Worm (Caenorhabditis elegans) whole organism, mixed stage, embryonic: ENCODE results near the gene mop-25.2.

Experiments
- M03D4.4 ChIP-seq: sonication (generic microtip); optimal IDR thresholded peaks from 2 replicates; lab custom pipeline; 2017; ENCODE audit warnings: mild to moderate bottlenecking, missing genetic modification characterization, missing compliant biosample characterization
- bed-3 ChIP-seq: fragments of 200-800 bp; sonication (Bioruptor generic); optimal IDR thresholded peaks from 3 replicates; lab custom pipeline; 2018; ENCODE audit warnings: mild to moderate bottlenecking, missing genetic modification characterization, moderate library complexity, missing compliant biosample characterization
- blmp-1 ChIP-seq: fragments of 150-350 bp; optimal IDR thresholded peaks from 2 replicates; lab custom pipeline; 2014; ENCODE audit warnings: missing biosample characterization, missing genetic modification characterization
- ceh-43 ChIP-seq: fragments of 200-800 bp; sonication (Bioruptor generic); optimal IDR thresholded peaks from 2 replicates; lab custom pipeline; 2018; ENCODE audit warnings: mild to moderate bottlenecking, missing genetic modification characterization, moderate library complexity, missing compliant biosample characterization
- ceh-83 ChIP-seq: fragments of 200-800 bp; sonication (Bioruptor generic); optimal IDR thresholded peaks from 2 replicates; lab custom pipeline; 2018; ENCODE audit warnings: mild to moderate bottlenecking, missing genetic modification characterization, missing compliant biosample characterization
- ces-1 ChIP-seq: fragments of 150-350 bp; optimal IDR thresholded peaks from 2 replicates; lab custom pipeline; 2014; ENCODE audit warnings: missing biosample characterization, missing genetic modification reagents, missing genetic modification characterization
- cnd-1 ChIP-seq: fragments of 200-800 bp; sonication (Bioruptor generic); optimal IDR thresholded peaks from 2 replicates; lab custom pipeline; 2018; ENCODE audit warnings: mild to moderate bottlenecking, missing genetic modification characterization, missing compliant biosample characterization
- drap-1 ChIP-seq: fragments of 200-800 bp; sonication (Bioruptor generic); optimal IDR thresholded peaks from 3 replicates; lab custom pipeline; 2018; ENCODE audit warnings: mild to moderate bottlenecking, missing genetic modification characterization, missing compliant biosample characterization
- elt-1 ChIP-seq: sonication (generic microtip); optimal IDR thresholded peaks from 2 replicates; lab custom pipeline; 2017; ENCODE audit warnings: missing genetic modification characterization, mild to moderate bottlenecking, missing compliant biosample characterization, antibody characterized with exemption, moderate library complexity, borderline replicate concordance; ENCODE audit not compliant: insufficient read depth
- elt-3 ChIP-seq: fragments of 150-350 bp; optimal IDR thresholded peaks from 2 replicates; lab custom pipeline; 2014; ENCODE audit warnings: missing biosample characterization, missing genetic modification characterization
- flh-1 ChIP-seq: fragments of 200-800 bp; sonication (Bioruptor generic); optimal IDR thresholded peaks from 2 replicates; lab custom pipeline; 2018; ENCODE audit warnings: mild to moderate bottlenecking, missing genetic modification characterization, moderate library complexity, missing compliant biosample characterization
- ham-2 ChIP-seq: fragments of 200-800 bp; sonication (Bioruptor generic); optimal IDR thresholded peaks from 2 replicates; lab custom pipeline; 2018; ENCODE audit warnings: mild to moderate bottlenecking, missing genetic modification characterization, missing compliant biosample characterization
- hlh-1 ChIP-seq: fragments of 150-350 bp; optimal IDR thresholded peaks from 2 replicates; lab custom pipeline; 2014; ENCODE audit warnings: missing biosample characterization, missing genetic modification reagents, missing genetic modification characterization
- lin-13 ChIP-seq: fragments of 150-350 bp; optimal IDR thresholded peaks from 2 replicates; lab custom pipeline; 2014; ENCODE audit warnings: missing biosample characterization, missing genetic modification characterization
- lsy-2 ChIP-seq: fragments of 150-350 bp; optimal IDR thresholded peaks from 2 replicates; lab custom pipeline; 2014; ENCODE audit warnings: missing biosample characterization, missing genetic modification characterization
- mab-5 ChIP-seq: fragments of 150-350 bp; optimal IDR thresholded peaks from 2 replicates; lab custom pipeline; 2014; ENCODE audit warnings: missing biosample characterization, missing genetic modification characterization
- mep-1 ChIP-seq: fragments of 150-350 bp; optimal IDR thresholded peaks from 2 replicates; lab custom pipeline; 2017; ENCODE audit warnings: missing biosample characterization, missing genetic modification reagents, missing genetic modification characterization, inconsistent platforms
- mls-2 ChIP-seq: sonication (generic microtip); optimal IDR thresholded peaks from 2 replicates; lab custom pipeline; 2016; ENCODE audit warnings: mild to moderate bottlenecking, missing genetic modification characterization, moderate library complexity, missing compliant biosample characterization
- nhr-12 ChIP-seq: fragments of 150-350 bp; optimal IDR thresholded peaks from 2 replicates; lab custom pipeline; 2014; ENCODE audit warnings: missing biosample characterization, missing genetic modification characterization
- nhr-2 ChIP-seq: fragments of 150-350 bp; optimal IDR thresholded peaks from 2 replicates; lab custom pipeline; 2014; ENCODE audit warnings: missing biosample characterization, missing genetic modification characterization
- nhr-28 ChIP-seq: fragments of 150-350 bp; optimal IDR thresholded peaks from 2 replicates; lab custom pipeline; 2014; ENCODE audit warnings: missing biosample characterization, missing genetic modification characterization
- nhr-76 ChIP-seq: sonication (generic microtip); optimal IDR thresholded peaks from 2 replicates; lab custom pipeline; 2017; ENCODE audit warnings: missing biosample characterization, missing genetic modification characterization
- pha-4 ChIP-seq: fragments of 150-350 bp; optimal IDR thresholded peaks from 2 replicates; lab custom pipeline; 2018; ENCODE audit warnings: missing biosample characterization, missing genetic modification reagents, missing genetic modification characterization
- sem-2 ChIP-seq: fragments of 200-800 bp; sonication (Bioruptor generic); optimal IDR thresholded peaks from 2 replicates; lab custom pipeline; 2018; ENCODE audit warnings: mild to moderate bottlenecking, missing genetic modification characterization, missing compliant biosample characterization
- sptf-1 ChIP-seq: sonication (generic microtip); optimal IDR thresholded peaks from 2 replicates; lab custom pipeline; 2017; ENCODE audit warnings: mild to moderate bottlenecking, missing genetic modification characterization, moderate library complexity, missing compliant biosample characterization
- tbx-8 ChIP-seq: fragments of 200-800 bp; sonication (Bioruptor generic); optimal IDR thresholded peaks from 2 replicates; lab custom pipeline; 2018; ENCODE audit warnings: mild to moderate bottlenecking, missing genetic modification characterization, moderate library complexity, missing compliant biosample characterization
- unc-120 ChIP-seq: sonication (generic microtip); optimal IDR thresholded peaks from 2 replicates; lab custom pipeline; 2017; ENCODE audit warnings: missing genetic modification characterization, missing compliant biosample characterization; ENCODE audit not compliant: poor library complexity, severe bottlenecking
- unc-39 ChIP-seq: fragments of 150-350 bp; optimal IDR thresholded peaks from 2 replicates; lab custom pipeline; 2014; ENCODE audit warnings: missing biosample characterization, missing genetic modification characterization
- zip-8 ChIP-seq: fragments of 150-350 bp; optimal IDR thresholded peaks from 2 replicates; lab custom pipeline; 2014; ENCODE audit warnings: missing biosample characterization, missing genetic modification characterization
- ztf-11 ChIP-seq: fragments of 150-350 bp; optimal IDR thresholded peaks from 2 replicates; lab custom pipeline; 2014; ENCODE audit warnings: missing biosample characterization, missing genetic modification characterization

Gene mop-25.2

ce11 chrII:9668959-9669358 is 34.5 kb downstream of the mop-25.2 start, which contains the start of gene taf-8:
taf-8 (plus strand) TSS chrII:9669318.
- TF ChIP-seq unc-39 (no peak), mls-2 (tag; lab: Kevin White, UChicago) (no peak), nhr-28 (no peak), cnd-1 (tag; lab: Kevin White, UChicago) (no peak), M03D4.4 (tag; lab: Kevin White, UChicago) (no peak), mep-1 (tag; lab: Kevin White, UChicago) (no peak), mab-5 (tag; lab: Kevin White, UChicago) (no peak), lin-13 (tag; lab: Kevin White, UChicago) (no peak), nhr-12 (tag; lab: Kevin White, UChicago) (no peak), sem-2 (GFP tag; lab: Kevin White, UChicago) (no peak), elt-1 (no peak), nhr-76 (tag; lab: Kevin White, UChicago) (no peak), ceh-83 (no peak), pha-4 (peak; percentile 31), hlh-1 (tag; lab: Kevin White, UChicago) (no peak), lsy-2 (tag; lab: Kevin White, UChicago) (peak; percentile 53), tbx-8 (no peak), unc-120 (tag; lab: Kevin White, UChicago) (no peak), nhr-2 (tag; lab: Kevin White, UChicago) (no peak), bed-3 (GFP tag; lab: Kevin White, UChicago) (no peak), zip-8 (tag; lab: Kevin White, UChicago) (no peak), ces-1 (peak; percentile 69)
- TF ChIP-seq, all 35 proteins: peak for 3

- TF ChIP-seq ces-1 (peak; percentile 55), mls-2 (tag; lab: Kevin White, UChicago) (no peak), zip-8 (tag; lab: Kevin White, UChicago) (no peak), elt-1 (no peak), mep-1 (tag; lab: Kevin White, UChicago) (no peak), sem-2 (GFP tag; lab: Kevin White, UChicago) (no peak), unc-39 (no peak)
These were observed 36.1 kb downstream of the mop-25.2 start, which contains the start of gene ZK1320.11 for ce11 chrII:9667382-9667781. ZK1320.11 (plus strand) TSS chrII:9667624.

DNA sequence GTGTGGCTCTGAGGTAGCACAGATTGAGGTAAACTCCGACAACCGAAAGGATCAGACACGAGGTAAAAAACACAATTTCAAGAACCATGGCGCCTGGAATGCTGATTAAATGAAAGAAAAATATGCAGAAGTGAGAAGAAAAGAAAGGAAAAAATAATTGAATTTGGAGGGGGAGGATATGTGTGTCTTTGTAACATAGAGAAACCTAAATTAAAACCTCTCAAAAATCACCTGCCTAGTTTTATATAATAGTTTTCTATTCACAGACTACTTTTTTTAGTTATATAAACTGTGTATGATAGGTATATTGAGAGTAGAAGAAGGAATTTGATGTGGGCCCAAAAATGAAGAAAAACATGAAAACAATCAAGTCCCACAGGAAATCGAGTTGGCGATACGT is 37.9 kb downstream of the mop-25.2 start, which contains the start of gene ZK1320.5:
Gene ZK1320.5 (minus strand): TSS at position 101 of the 400 bp plus-strand sequence.
- TF ChIP-seq mls-2 (tag; lab: Kevin White, UChicago) = no peak
- no peak for TF ChIP-seq nhr-2 (tag; lab: Kevin White, UChicago)
- no peak for TF ChIP-seq mep-1 (tag; lab: Kevin White, UChicago)
- no peak for TF ChIP-seq ceh-83
- TF ChIP-seq unc-120 (tag; lab: Kevin White, UChicago) = no peak
- no peak for TF ChIP-seq ceh-43 (GFP tag; lab: Kevin White, UChicago)
- TF ChIP-seq cnd-1 (tag; lab: Kevin White, UChicago) = no peak

DNA sequence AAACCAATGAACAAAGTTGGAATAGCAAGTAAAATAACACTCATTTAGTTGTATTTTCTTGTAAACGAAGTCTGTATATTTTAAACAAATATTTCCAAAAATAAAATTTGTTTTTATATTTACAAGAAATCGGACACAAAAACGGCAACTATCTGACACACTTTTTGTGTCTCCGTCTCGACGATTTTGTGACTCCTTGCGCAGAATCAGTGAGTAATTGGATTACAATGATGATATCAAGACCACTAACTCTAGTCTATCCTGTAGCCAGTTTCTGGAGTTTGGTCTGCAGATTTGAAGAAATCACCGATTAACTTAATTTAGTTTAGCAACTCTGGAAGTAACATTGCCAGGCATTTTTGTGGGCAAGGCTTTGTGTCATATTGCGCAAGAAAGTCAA is 40.7 kb downstream of the mop-25.2 start, which contains the start of gene cyp-13A10:
Gene cyp-13A10 (minus strand): TSS at position 88 of the 400 bp plus-strand sequence.
- no peak for TF ChIP-seq ceh-43 (GFP tag; lab: Kevin White, UChicago)
- peak; percentile 32 for TF ChIP-seq zip-8 (tag; lab: Kevin White, UChicago)
- TF ChIP-seq, all 35 proteins: peak for 1

DNA sequence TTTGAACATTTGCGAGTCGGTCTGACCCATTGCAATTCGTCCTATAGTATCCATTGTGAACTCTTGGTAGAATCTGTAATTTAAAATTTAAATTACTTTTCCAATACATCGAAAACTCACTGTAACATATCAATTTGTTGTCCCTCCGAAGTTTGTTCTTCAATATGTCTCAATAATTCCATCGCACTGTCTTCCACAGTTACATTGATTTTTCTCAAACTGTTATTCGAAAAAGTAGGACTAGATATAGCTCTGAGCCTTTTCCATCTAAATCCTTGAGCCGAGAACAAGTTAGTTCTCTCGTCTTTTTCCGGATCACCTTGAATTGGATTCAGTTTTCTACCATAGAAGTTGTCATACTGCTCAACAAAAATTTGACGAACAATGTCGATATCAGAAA is 41.3 kb downstream of the mop-25.2 start:
- TF ChIP-seq mep-1 (tag; lab: Kevin White, UChicago) = no peak
- TF ChIP-seq nhr-12 (tag; lab: Kevin White, UChicago) = no peak
- TF ChIP-seq lsy-2 (tag; lab: Kevin White, UChicago) = no peak
- no peak for TF ChIP-seq nhr-76 (tag; lab: Kevin White, UChicago)

ce11 chrII:9660379-9660778 is 43.1 kb downstream of the mop-25.2 start, which contains the start of gene ZK1320.3:
ZK1320.3 (minus strand) TSS chrII:9660419.
- TF ChIP-seq ztf-11 (tag; lab: Kevin White, UChicago) = no peak
- no peak for TF ChIP-seq unc-120 (tag; lab: Kevin White, UChicago)
- no peak for TF ChIP-seq pha-4
- TF ChIP-seq ham-2 (GFP tag; lab: Kevin White, UChicago) = no peak
- no peak for TF ChIP-seq nhr-28
- TF ChIP-seq zip-8 (tag; lab: Kevin White, UChicago) = no peak
- no peak for TF ChIP-seq nhr-2 (tag; lab: Kevin White, UChicago)
- no peak for TF ChIP-seq elt-3 (tag; lab: Kevin White, UChicago)
- no peak for TF ChIP-seq mab-5 (tag; lab: Kevin White, UChicago)
- TF ChIP-seq sptf-1 (tag; lab: Kevin White, UChicago) = no peak
- no peak for TF ChIP-seq drap-1 (GFP tag; lab: Kevin White, UChicago)
- no peak for TF ChIP-seq ces-1
- TF ChIP-seq blmp-1 (tag; lab: Kevin White, UChicago) = no peak
- TF ChIP-seq hlh-1 (tag; lab: Kevin White, UChicago) = no peak
- no peak for TF ChIP-seq mep-1 (tag; lab: Kevin White, UChicago)
- no peak for TF ChIP-seq flh-1 (GFP tag; lab: Kevin White, UChicago)
